Worm (Caenorhabditis elegans) whole organism, L2 larva: ENCODE data around the gene nas-38.

Experiments used
- C34F6.9 ChIP-seq: fragments of 150-350 bp; optimal IDR thresholded peaks from 2 replicates; lab custom pipeline; 2014; ENCODE audit warnings: missing biosample characterization, missing genetic modification characterization
- F13H6.1 ChIP-seq: sonication (generic microtip); optimal IDR thresholded peaks from 2 replicates; lab custom pipeline; 2016; ENCODE audit warnings: missing genetic modification characterization, missing compliant biosample characterization
- R02D3.7 ChIP-seq: fragments of 150-350 bp; optimal IDR thresholded peaks from 2 replicates; lab custom pipeline; 2014; ENCODE audit warnings: missing biosample characterization, missing genetic modification characterization
- Y55F3AM.14 ChIP-seq: fragments of 200-800 bp; sonication (Bioruptor generic); optimal IDR thresholded peaks from 2 replicates; lab custom pipeline; 2018; ENCODE audit warnings: mild to moderate bottlenecking, missing genetic modification characterization, missing compliant biosample characterization
- ZK546.5 ChIP-seq: sonication (generic microtip); optimal IDR thresholded peaks from 2 replicates; lab custom pipeline; 2017; ENCODE audit warnings: missing biosample characterization, missing genetic modification characterization
- alr-1 ChIP-seq: fragments of 150-350 bp; optimal IDR thresholded peaks from 2 replicates; lab custom pipeline; 2014; ENCODE audit warnings: missing biosample characterization, missing genetic modification characterization
- aly-2 ChIP-seq: fragments of 150-350 bp; optimal IDR thresholded peaks from 2 replicates; lab custom pipeline; 2014; ENCODE audit warnings: missing biosample characterization, missing genetic modification characterization
- ama-1 ChIP-seq: fragments of 150-350 bp; optimal IDR thresholded peaks from 2 replicates; lab custom pipeline; 2018; ENCODE audit warnings: inconsistent platforms
- blmp-1 ChIP-seq: sonication (generic microtip); optimal IDR thresholded peaks from 2 replicates; lab custom pipeline; 2017; ENCODE audit warnings: missing genetic modification characterization, mild to moderate bottlenecking, missing compliant biosample characterization, antibody characterized with exemption, moderate library complexity; ENCODE audit not compliant: insufficient read depth
- ceh-16 ChIP-seq: fragments of 150-350 bp; optimal IDR thresholded peaks from 2 replicates; lab custom pipeline; 2014; ENCODE audit warnings: missing biosample characterization, missing genetic modification characterization
- ceh-82 ChIP-seq: fragments of 150-350 bp; optimal IDR thresholded peaks from 2 replicates; lab custom pipeline; 2014; ENCODE audit warnings: missing biosample characterization, missing genetic modification characterization
- crh-2 ChIP-seq: sonication (generic microtip); optimal IDR thresholded peaks from 2 replicates; lab custom pipeline; 2017; ENCODE audit warnings: missing biosample characterization, missing genetic modification characterization
- dmd-4 ChIP-seq: sonication (generic microtip); optimal IDR thresholded peaks from 2 replicates; lab custom pipeline; 2017; ENCODE audit warnings: missing biosample characterization, missing genetic modification characterization
- elt-1 ChIP-seq: fragments of 150-350 bp; optimal IDR thresholded peaks from 2 replicates; lab custom pipeline; 2014; ENCODE audit warnings: missing biosample characterization, missing genetic modification characterization
- fos-1 ChIP-seq: fragments of 150-350 bp; optimal IDR thresholded peaks from 2 replicates; lab custom pipeline; 2014; ENCODE audit warnings: missing biosample characterization, missing genetic modification characterization
- gmeb-1 ChIP-seq: fragments of 150-350 bp; optimal IDR thresholded peaks from 2 replicates; lab custom pipeline; 2014; ENCODE audit warnings: missing biosample characterization, missing genetic modification characterization
- lin-11 ChIP-seq: fragments of 150-350 bp; sonication (generic microtip); optimal IDR thresholded peaks from 2 replicates; lab custom pipeline; 2014; ENCODE audit warnings: missing biosample characterization, missing genetic modification characterization, inconsistent platforms, mixed read lengths
- lin-13 ChIP-seq: fragments of 150-350 bp; optimal IDR thresholded peaks from 2 replicates; lab custom pipeline; 2014; ENCODE audit warnings: missing biosample characterization, missing genetic modification reagents, missing genetic modification characterization
- lin-39 ChIP-seq: fragments of 150-350 bp; optimal IDR thresholded peaks from 2 replicates; lab custom pipeline; 2014; ENCODE audit warnings: missing biosample characterization, missing genetic modification reagents, missing genetic modification characterization
- lsy-2 ChIP-seq, 2 experiments: fragments of 150-350 bp in 1 of 2; sonication (generic microtip) in 1 of 2; optimal IDR thresholded peaks; 2 replicates each; lab custom pipeline; 2014 to 2017; ENCODE audit warnings: missing biosample characterization in 2 of 2, missing genetic modification characterization in 2 of 2
- mab-5 ChIP-seq: fragments of 150-350 bp; optimal IDR thresholded peaks from 2 replicates; lab custom pipeline; 2014; ENCODE audit warnings: missing biosample characterization, missing genetic modification characterization
- mbf-1 ChIP-seq: sonication (generic microtip); optimal IDR thresholded peaks from 2 replicates; lab custom pipeline; 2017; ENCODE audit warnings: missing biosample characterization, missing genetic modification characterization
- mdl-1 ChIP-seq, 2 experiments: fragments of 150-350 bp in 1 of 2; sonication (generic microtip) in 1 of 2; optimal IDR thresholded peaks; 2 replicates each; lab custom pipeline; 2017; ENCODE audit warnings: missing biosample characterization in 2 of 2, missing genetic modification characterization in 2 of 2
- nhr-12 ChIP-seq: fragments of 150-350 bp; optimal IDR thresholded peaks from 2 replicates; lab custom pipeline; 2014; ENCODE audit warnings: missing biosample characterization, missing genetic modification characterization
- nhr-129 ChIP-seq: fragments of 150-350 bp; optimal IDR thresholded peaks from 2 replicates; lab custom pipeline; 2014; ENCODE audit warnings: missing biosample characterization, missing genetic modification characterization
- nhr-21 ChIP-seq: fragments of 150-350 bp; optimal IDR thresholded peaks from 2 replicates; lab custom pipeline; 2014; ENCODE audit warnings: missing biosample characterization, missing genetic modification characterization
- nhr-23 ChIP-seq: fragments of 150-350 bp; optimal IDR thresholded peaks from 2 replicates; lab custom pipeline; 2014; ENCODE audit warnings: missing biosample characterization, missing genetic modification reagents, missing genetic modification characterization
- nhr-237 ChIP-seq: fragments of 150-350 bp; optimal IDR thresholded peaks from 2 replicates; lab custom pipeline; 2014; ENCODE audit warnings: missing biosample characterization, missing genetic modification characterization
- nhr-25 ChIP-seq: fragments of 150-350 bp; sonication (generic microtip); optimal IDR thresholded peaks from 3 replicates; lab custom pipeline; 2014; ENCODE audit warnings: missing biosample characterization, missing genetic modification characterization
- nhr-6 ChIP-seq: fragments of 150-350 bp; optimal IDR thresholded peaks from 2 replicates; lab custom pipeline; 2014; ENCODE audit warnings: missing biosample characterization, missing genetic modification characterization
- nhr-77 ChIP-seq: fragments of 150-350 bp; optimal IDR thresholded peaks from 2 replicates; lab custom pipeline; 2014; ENCODE audit warnings: missing biosample characterization, missing genetic modification characterization
- peb-1 ChIP-seq: fragments of 150-350 bp; optimal IDR thresholded peaks from 2 replicates; lab custom pipeline; 2014; ENCODE audit warnings: missing biosample characterization, missing genetic modification characterization
- sem-4 ChIP-seq: fragments of 150-350 bp; optimal IDR thresholded peaks from 2 replicates; lab custom pipeline; 2014; ENCODE audit warnings: missing biosample characterization, missing genetic modification reagents, missing genetic modification characterization
- skn-1 ChIP-seq: sonication (generic microtip); optimal IDR thresholded peaks from 2 replicates; lab custom pipeline; 2017; ENCODE audit warnings: missing biosample characterization, missing genetic modification characterization
- sma-3 ChIP-seq: sonication (generic microtip); optimal IDR thresholded peaks from 2 replicates; lab custom pipeline; 2016; ENCODE audit warnings: missing genetic modification reagents, missing genetic modification characterization, missing compliant biosample characterization
- sma-9 ChIP-seq, 2 experiments: fragments of 150-350 bp in 1 of 2; sonication (generic microtip) in 1 of 2; optimal IDR thresholded peaks; 2 replicates each; lab custom pipeline; 2014 to 2016; ENCODE audit warnings: missing genetic modification characterization in 2 of 2, mild to moderate bottlenecking in 1 of 2, missing biosample characterization in 1 of 2, missing compliant biosample characterization in 1 of 2, missing genetic modification reagents in 1 of 2, moderate library complexity in 1 of 2
- unc-39 ChIP-seq: fragments of 150-350 bp; optimal IDR thresholded peaks from 2 replicates; lab custom pipeline; 2014; ENCODE audit warnings: missing biosample characterization, missing genetic modification characterization
- unc-62 ChIP-seq: fragments of 150-350 bp; optimal IDR thresholded peaks from 2 replicates; lab custom pipeline; 2014; ENCODE audit warnings: missing biosample characterization, missing genetic modification reagents, missing genetic modification characterization
- zag-1 ChIP-seq: fragments of 150-350 bp; optimal IDR thresholded peaks from 2 replicates; lab custom pipeline; 2014; ENCODE audit warnings: missing biosample characterization, missing genetic modification characterization
- ztf-11 ChIP-seq: sonication (generic microtip); optimal IDR thresholded peaks from 2 replicates; lab custom pipeline; 2017; ENCODE audit warnings: missing biosample characterization, missing genetic modification characterization
- ztf-4 ChIP-seq: fragments of 150-350 bp; optimal IDR thresholded peaks from 2 replicates; lab custom pipeline; 2014; ENCODE audit warnings: missing biosample characterization, missing genetic modification characterization

nas-38 gene

DNA sequence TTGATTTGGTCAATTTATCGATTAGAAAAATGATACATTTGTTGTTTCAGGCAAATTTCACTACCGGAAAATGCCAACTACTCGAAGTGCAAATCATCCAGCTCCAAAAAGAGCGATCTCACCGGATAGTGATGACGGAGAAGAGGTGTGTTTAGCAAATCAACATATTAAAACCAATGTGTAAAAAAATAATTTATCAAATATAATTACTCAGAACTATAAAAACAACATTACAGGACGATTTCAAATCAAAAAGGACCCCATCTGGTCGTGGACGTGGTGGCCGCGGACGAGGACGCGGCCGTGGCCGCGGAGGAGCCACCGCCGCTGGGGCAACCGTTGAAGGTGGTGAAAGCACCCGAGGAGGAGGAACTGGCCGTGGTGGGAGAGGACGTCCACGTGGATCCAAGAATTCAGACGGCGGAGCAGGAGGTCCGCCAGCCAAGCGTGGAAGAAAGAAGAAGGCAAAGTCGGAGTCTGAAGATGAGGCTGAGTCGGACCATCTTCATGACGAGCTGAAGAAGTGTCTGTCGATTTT is 36.0 kb downstream of the nas-38 start, which contains the start of gene F13C5.2:
Gene F13C5.2 (plus strand): TSS at position 51 of the 538 bp plus-strand sequence.
- no peak for TF ChIP-seq lin-39
- no peak for TF ChIP-seq crh-2 (tag; lab: Kevin White, UChicago)
- TF ChIP-seq mbf-1 (tag; lab: Kevin White, UChicago) = no peak
- no peak for TF ChIP-seq skn-1
- TF ChIP-seq nhr-77 (tag; lab: Kevin White, UChicago) = no peak
- TF ChIP-seq sma-3 = no peak
- TF ChIP-seq nhr-6 (tag; lab: Kevin White, UChicago) = no peak
- TF ChIP-seq blmp-1 = no peak
- no peak for TF ChIP-seq nhr-23 (tag; lab: Kevin White, UChicago)
- no peak for TF ChIP-seq ZK546.5
- no peak for TF ChIP-seq nhr-21 (tag; lab: Kevin White, UChicago)
- TF ChIP-seq ama-1 (lab: Kevin White, UChicago) = no peak
- TF ChIP-seq zag-1 (tag; lab: Kevin White, UChicago) = no peak
- TF ChIP-seq C34F6.9 (tag; lab: Kevin White, UChicago) = no peak
- TF ChIP-seq mdl-1 (tag; optimal IDR thresholded peaks at IDR 0.05; lab: Kevin White, UChicago) = no peak
- TF ChIP-seq mab-5 (tag; lab: Kevin White, UChicago) = no peak
- no peak for TF ChIP-seq ceh-16 (tag; lab: Kevin White, UChicago)
- no peak for TF ChIP-seq sem-4 (tag; lab: Kevin White, UChicago)
- TF ChIP-seq R02D3.7 = no peak
- no peak for TF ChIP-seq F13H6.1 (tag; lab: Kevin White, UChicago)

DNA sequence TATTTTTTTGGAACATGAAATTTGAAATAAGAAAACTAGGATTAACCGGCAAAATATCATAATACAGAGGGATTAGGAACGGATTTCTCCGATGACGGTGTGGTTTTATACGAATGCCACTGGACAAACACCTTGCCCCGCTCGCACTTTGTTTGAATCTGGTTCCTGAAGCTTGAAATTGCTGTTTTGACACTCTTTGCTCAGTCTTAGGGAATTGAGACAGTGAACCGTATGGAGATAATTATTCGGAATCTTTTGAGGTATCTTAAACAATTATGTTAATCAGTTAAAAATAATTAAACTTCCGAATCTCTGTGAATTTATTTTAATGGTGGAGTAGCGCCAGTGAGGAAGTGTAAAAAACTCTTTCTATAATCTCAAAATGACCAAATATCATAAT is 41.5 kb downstream of the nas-38 start, which contains the start of gene F13C5.3:
Gene F13C5.3 (minus strand): TSS at position 101 of the 400 bp plus-strand sequence.
- no peak for TF ChIP-seq lsy-2 (tag; optimal IDR thresholded peaks at IDR 0.05; lab: Kevin White, UChicago)
- no peak for TF ChIP-seq C34F6.9 (tag; lab: Kevin White, UChicago)
- TF ChIP-seq blmp-1 = no peak
- TF ChIP-seq dmd-4 (tag; lab: Kevin White, UChicago) = no peak
- TF ChIP-seq ceh-82 (tag; lab: Kevin White, UChicago) = no peak
- TF ChIP-seq peb-1 (tag; lab: Kevin White, UChicago) = no peak
- TF ChIP-seq nhr-25 (tag; lab: Kevin White, UChicago) = no peak
- TF ChIP-seq nhr-77 (tag; lab: Kevin White, UChicago) = no peak
- no peak for TF ChIP-seq sem-4 (tag; lab: Kevin White, UChicago)
- no peak for TF ChIP-seq sma-9 (GFP tag; optimal IDR thresholded peaks at IDR 0.05; lab: Kevin White, UChicago)
- no peak for TF ChIP-seq sma-9 (tag; optimal IDR thresholded peaks at IDR 0.05; lab: Kevin White, UChicago)
- TF ChIP-seq mbf-1 (tag; lab: Kevin White, UChicago) = no peak
- TF ChIP-seq gmeb-1 (tag; lab: Kevin White, UChicago) = no peak
- no peak for TF ChIP-seq fos-1 (tag; lab: Kevin White, UChicago)
- no peak for TF ChIP-seq ztf-4
- TF ChIP-seq ZK546.5 = no peak

DNA sequence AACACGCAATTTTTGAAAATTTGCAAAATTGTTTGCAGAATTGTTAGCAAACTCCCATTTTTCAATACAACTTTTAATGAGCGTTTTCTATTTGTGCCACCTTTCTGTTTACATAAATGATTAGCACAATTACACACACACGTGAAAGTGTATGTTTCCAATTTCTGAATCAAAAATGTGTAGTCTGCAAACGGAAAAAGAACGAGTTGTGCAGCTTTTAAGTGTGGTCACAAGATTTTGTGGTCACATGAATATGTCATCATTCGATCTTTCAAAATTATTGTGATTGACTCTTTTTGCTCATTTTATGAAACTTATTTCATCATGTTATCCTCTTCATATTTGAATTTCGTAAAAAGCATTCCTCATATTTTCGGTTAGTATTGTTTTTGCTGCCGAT is 42.7 kb downstream of the nas-38 start:
- peak; percentile 38 for TF ChIP-seq C34F6.9 (tag; lab: Kevin White, UChicago)
- TF ChIP-seq lin-11 = no peak
- no peak for TF ChIP-seq nhr-237 (tag; lab: Kevin White, UChicago)
- TF ChIP-seq gmeb-1 (tag; lab: Kevin White, UChicago) = peak; percentile 20
- peak; percentile 74 for TF ChIP-seq crh-2 (tag; lab: Kevin White, UChicago)
- no peak for TF ChIP-seq zag-1 (tag; lab: Kevin White, UChicago)
- TF ChIP-seq skn-1 = peak; percentile 8
- TF ChIP-seq sma-9 (GFP tag; optimal IDR thresholded peaks at IDR 0.05; lab: Kevin White, UChicago) = peak; percentile 72
- TF ChIP-seq sma-9 (tag; optimal IDR thresholded peaks at IDR 0.05; lab: Kevin White, UChicago) = no peak
- peak in 1 of 2 experiments; percentile 24 for TF ChIP-seq lsy-2 (tag; optimal IDR thresholded peaks at IDR 0.05; lab: Kevin White, UChicago)
- no peak for TF ChIP-seq mbf-1 (tag; lab: Kevin White, UChicago)
- TF ChIP-seq nhr-129 (tag; lab: Kevin White, UChicago) = peak; percentile 55
- TF ChIP-seq, all 48 proteins: peak for 7

DNA sequence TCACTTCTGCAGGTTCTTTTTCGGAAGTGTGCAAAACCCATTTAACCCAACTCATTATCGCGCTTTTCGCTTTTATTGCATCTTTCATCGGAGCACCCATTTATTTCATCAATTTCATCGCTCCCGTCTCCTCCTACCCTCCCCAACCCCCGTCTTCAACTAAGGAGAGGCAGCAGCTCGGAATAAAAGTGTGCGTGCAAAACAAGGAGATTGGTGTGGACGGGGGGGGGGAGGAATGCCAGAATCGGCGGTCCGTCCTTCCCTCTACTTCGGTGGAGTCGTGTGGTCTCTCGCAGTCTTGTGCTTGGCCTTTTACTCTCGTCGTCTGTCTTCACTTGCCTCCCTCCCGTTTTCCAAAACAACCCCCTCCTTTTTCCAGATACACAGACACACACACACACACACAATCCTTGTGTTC is 43.4 kb downstream of the nas-38 start:
- TF ChIP-seq lin-13 (GFP tag; lab: Kevin White, UChicago) = no peak
- no peak for TF ChIP-seq skn-1
- no peak for TF ChIP-seq mab-5 (tag; lab: Kevin White, UChicago)
- TF ChIP-seq ama-1 (lab: Kevin White, UChicago) = no peak
- TF ChIP-seq sma-3 = no peak
- no peak for TF ChIP-seq ceh-16 (tag; lab: Kevin White, UChicago)
- TF ChIP-seq alr-1 (tag; lab: Kevin White, UChicago) = no peak
- TF ChIP-seq nhr-25 (tag; lab: Kevin White, UChicago) = no peak
- TF ChIP-seq mbf-1 (tag; lab: Kevin White, UChicago) = no peak
- no peak for TF ChIP-seq peb-1 (tag; lab: Kevin White, UChicago)
- no peak for TF ChIP-seq nhr-21 (tag; lab: Kevin White, UChicago)
- TF ChIP-seq F13H6.1 (tag; lab: Kevin White, UChicago) = peak; percentile 37
- TF ChIP-seq Y55F3AM.14 (GFP tag; lab: Kevin White, UChicago) = no peak
- no peak for TF ChIP-seq blmp-1
- TF ChIP-seq crh-2 (tag; lab: Kevin White, UChicago) = peak; percentile 43
- no peak for TF ChIP-seq gmeb-1 (tag; lab: Kevin White, UChicago)
- no peak for TF ChIP-seq nhr-12 (tag; lab: Kevin White, UChicago)
- TF ChIP-seq elt-1 (tag; lab: Kevin White, UChicago) = no peak
- no peak for TF ChIP-seq R02D3.7
- TF ChIP-seq unc-62 (GFP tag; lab: Kevin White, UChicago) = no peak
- TF ChIP-seq ztf-11 (tag; lab: Kevin White, UChicago) = no peak
- TF ChIP-seq nhr-77 (tag; lab: Kevin White, UChicago) = no peak
- peak; percentile 62 for TF ChIP-seq C34F6.9 (tag; lab: Kevin White, UChicago)
- TF ChIP-seq lsy-2 (tag; optimal IDR thresholded peaks at IDR 0.05; lab: Kevin White, UChicago) = peak in 1 of 2 experiments; percentile 4
- TF ChIP-seq sma-9 (GFP tag; optimal IDR thresholded peaks at IDR 0.05; lab: Kevin White, UChicago) = no peak
- no peak for TF ChIP-seq sma-9 (tag; optimal IDR thresholded peaks at IDR 0.05; lab: Kevin White, UChicago)
- TF ChIP-seq ceh-82 (tag; lab: Kevin White, UChicago) = no peak
- TF ChIP-seq zag-1 (tag; lab: Kevin White, UChicago) = peak; percentile 61
- TF ChIP-seq sem-4 (tag; lab: Kevin White, UChicago) = peak; percentile 18
- no peak for TF ChIP-seq aly-2 (tag; lab: Kevin White, UChicago)
- no peak for TF ChIP-seq ztf-4
- TF ChIP-seq unc-39 (tag; lab: Kevin White, UChicago) = no peak
